Fruit fly (Drosophila melanogaster) whole organism, embryonic: ENCODE results near the gene CG31100.

Source experiments
- ATbp ChIP-seq: fragments of 200-800 bp; sonication (Bioruptor generic); optimal IDR thresholded peaks from 2 replicates; lab custom pipeline; 2017; ENCODE audit warnings: missing biosample characterization, mild to moderate bottlenecking, missing genetic modification characterization, missing genetic modification reagents
- Asciz ChIP-seq: fragments of 200-800 bp; sonication (Bioruptor generic); optimal IDR thresholded peaks from 2 replicates; lab custom pipeline; 2017; ENCODE audit warnings: missing biosample characterization, mild to moderate bottlenecking, missing genetic modification characterization, missing genetic modification reagents
- CG11456 ChIP-seq: fragments of 200-800 bp; sonication (Bioruptor generic); IDR thresholded peaks from 3 replicates; pipeline ENCODE4 v1.3.6; 2022; ENCODE audit warnings: missing biosample characterization, missing genetic modification characterization
- CG11723 ChIP-seq: fragments of 200-800 bp; sonication (Bioruptor generic); optimal IDR thresholded peaks from 2 replicates; lab custom pipeline; 2017; ENCODE audit warnings: missing biosample characterization, mild to moderate bottlenecking, missing genetic modification characterization
- CG12104 ChIP-seq: fragments of 200-800 bp; sonication (Bioruptor generic); optimal IDR thresholded peaks from 3 replicates; lab custom pipeline; 2016; ENCODE audit warnings: missing biosample characterization, missing genetic modification characterization
- CG12299 ChIP-seq: fragments of 200-800 bp; sonication (Bioruptor generic); optimal IDR thresholded peaks from 2 replicates; lab custom pipeline; 2018; ENCODE audit warnings: missing biosample characterization, mild to moderate bottlenecking, missing genetic modification characterization
- CG12744 ChIP-seq: fragments of 200-800 bp; sonication (Bioruptor generic); optimal IDR thresholded peaks from 2 replicates; lab custom pipeline; 2016; ENCODE audit warnings: missing biosample characterization, missing genetic modification characterization
- CG14965 ChIP-seq: fragments of 200-800 bp; sonication (Bioruptor generic); optimal IDR thresholded peaks from 2 replicates; lab custom pipeline; 2016; ENCODE audit warnings: missing biosample characterization, missing genetic modification characterization, borderline replicate concordance
- CG15601 ChIP-seq: fragments of 200-800 bp; sonication (Bioruptor generic); optimal IDR thresholded peaks from 3 replicates; lab custom pipeline; 2019; ENCODE audit warnings: missing biosample characterization, mild to moderate bottlenecking, missing genetic modification characterization, moderate library complexity
- CG16779 ChIP-seq: fragments of 200-800 bp; sonication (Bioruptor generic); IDR thresholded peaks from 2 replicates; pipeline ENCODE4 v1.3.6; 2022; ENCODE audit warnings: missing biosample characterization, missing genetic modification characterization
- CG17802 ChIP-seq: fragments of 200-800 bp; sonication (Bioruptor generic); optimal IDR thresholded peaks from 2 replicates; lab custom pipeline; 2018; ENCODE audit warnings: missing biosample characterization, mild to moderate bottlenecking, missing genetic modification characterization, moderate library complexity
- CG17912 ChIP-seq: fragments of 200-800 bp; sonication (Bioruptor generic); optimal IDR thresholded peaks from 2 replicates; lab custom pipeline; 2018; ENCODE audit warnings: missing biosample characterization, mild to moderate bottlenecking, missing genetic modification characterization
- CG2120 ChIP-seq: fragments of 200-800 bp; sonication (Bioruptor generic); optimal IDR thresholded peaks from 3 replicates; lab custom pipeline; 2016; ENCODE audit warnings: missing biosample characterization, missing genetic modification characterization
- CG31441 ChIP-seq: fragments of 200-800 bp; sonication (Bioruptor generic); IDR thresholded peaks from 2 replicates; pipeline ENCODE4 v1.3.6; 2022; ENCODE audit warnings: missing biosample characterization, missing genetic modification characterization
- CG32767 ChIP-seq: fragments of 200-800 bp; sonication (Bioruptor generic); IDR thresholded peaks from 2 replicates; pipeline ENCODE4 v1.3.6; 2022; ENCODE audit warnings: missing biosample characterization, missing genetic modification characterization
- CG3995 ChIP-seq: fragments of 200-800 bp; sonication (Bioruptor generic); optimal IDR thresholded peaks from 3 replicates; lab custom pipeline; 2016; ENCODE audit warnings: missing biosample characterization, missing genetic modification characterization
- CG4328 ChIP-seq: fragments of 200-800 bp; sonication (Bioruptor generic); optimal IDR thresholded peaks from 3 replicates; lab custom pipeline; 2017; ENCODE audit warnings: missing biosample characterization, missing genetic modification reagents, missing genetic modification characterization
- CG9876 ChIP-seq: fragments of 200-800 bp; sonication (Bioruptor generic); optimal IDR thresholded peaks from 2 replicates; lab custom pipeline; 2016; ENCODE audit warnings: missing biosample characterization, missing genetic modification characterization
- CHES-1-like ChIP-seq: fragments of 200-800 bp; sonication (Bioruptor generic); optimal IDR thresholded peaks from 2 replicates; lab custom pipeline; 2016; ENCODE audit warnings: missing biosample characterization, missing genetic modification characterization
- CTCF ChIP-seq: fragments of 200-800 bp; sonication (Bioruptor generic); optimal IDR thresholded peaks from 2 replicates; lab custom pipeline; 2017; ENCODE audit warnings: missing biosample characterization, mild to moderate bottlenecking, missing genetic modification characterization, moderate library complexity
- D19B ChIP-seq: fragments of 200-800 bp; sonication (Bioruptor generic); optimal IDR thresholded peaks from 2 replicates; lab custom pipeline; 2017; ENCODE audit warnings: missing biosample characterization, mild to moderate bottlenecking, missing genetic modification characterization
- Dad ChIP-seq: fragments of 200-800 bp; sonication (Bioruptor generic); optimal IDR thresholded peaks from 3 replicates; lab custom pipeline; 2016; ENCODE audit warnings: missing biosample characterization, missing genetic modification characterization
- Ets65A ChIP-seq: fragments of 200-800 bp; sonication (Bioruptor generic); peaks from one replicate; lab custom pipeline; 2016; ENCODE audit warnings: missing biosample characterization, missing genetic modification characterization
- Hr51 ChIP-seq, 2 experiments: fragments of 200-800 bp; sonication (Bioruptor generic); optimal IDR thresholded peaks; 2 replicates in 1 of 2; 3 replicates in 1 of 2; lab custom pipeline; 2016 to 2018; ENCODE audit warnings: missing biosample characterization in 2 of 2, missing genetic modification characterization in 2 of 2, mild to moderate bottlenecking in 1 of 2, moderate library complexity in 1 of 2
- Lhr ChIP-seq: fragments of 200-800 bp; sonication (Bioruptor generic); optimal IDR thresholded peaks from 3 replicates; lab custom pipeline; 2017; ENCODE audit warnings: mild to moderate bottlenecking, missing biosample characterization, missing genetic modification reagents, missing genetic modification characterization
- Meics ChIP-seq: fragments of 200-800 bp; sonication (Bioruptor generic); optimal IDR thresholded peaks from 2 replicates; lab custom pipeline; 2017; ENCODE audit warnings: missing biosample characterization, mild to moderate bottlenecking, missing genetic modification characterization
- Nf-YC ChIP-seq: fragments of 200-800 bp; optimal IDR thresholded peaks from 3 replicates; lab custom pipeline; 2019; ENCODE audit warnings: missing biosample characterization, mild to moderate bottlenecking, missing genetic modification characterization, moderate library complexity
- NfI ChIP-seq: fragments of 200-800 bp; sonication (Bioruptor generic); optimal IDR thresholded peaks from 3 replicates; lab custom pipeline; 2018; ENCODE audit warnings: missing biosample characterization, mild to moderate bottlenecking, missing genetic modification characterization, moderate library complexity
- Side ChIP-seq: fragments of 200-800 bp; sonication (Bioruptor generic); optimal IDR thresholded peaks from 2 replicates; lab custom pipeline; 2016; ENCODE audit warnings: missing biosample characterization, missing genetic modification characterization
- Xrp1 ChIP-seq: fragments of 200-800 bp; sonication (Bioruptor generic); IDR thresholded peaks from 2 replicates; pipeline ENCODE4 v1.3.6; 2022; ENCODE audit warnings: missing biosample characterization, missing genetic modification characterization
- al ChIP-seq: fragments of 200-800 bp; sonication (Bioruptor generic); IDR thresholded peaks from 2 replicates; pipeline ENCODE4 v1.3.6; 2022; ENCODE audit warnings: missing biosample characterization, missing genetic modification characterization
- bab2 ChIP-seq: fragments of 200-800 bp; sonication (Bioruptor generic); optimal IDR thresholded peaks from 2 replicates; lab custom pipeline; 2016; ENCODE audit warnings: missing biosample characterization, missing genetic modification characterization
- bowl ChIP-seq: fragments of 200-800 bp; sonication (Bioruptor generic); IDR thresholded peaks from 2 replicates; pipeline ENCODE4 v1.3.6; 2022; ENCODE audit warnings: missing biosample characterization, missing genetic modification characterization
- btn ChIP-seq: fragments of 200-800 bp; sonication (Bioruptor generic); optimal IDR thresholded peaks from 2 replicates; lab custom pipeline; 2016; ENCODE audit warnings: missing biosample characterization, missing genetic modification characterization
- cad ChIP-seq: fragments of >200 bp; optimal IDR thresholded peaks from 2 replicates; lab custom pipeline; 2017; ENCODE audit warnings: missing biosample characterization, missing genetic modification characterization
- cas ChIP-seq: fragments of 200-800 bp; sonication (Bioruptor generic); IDR thresholded peaks from 2 replicates; pipeline ENCODE4 v1.3.6; 2022; ENCODE audit warnings: missing biosample characterization, missing genetic modification characterization
- dan ChIP-seq: fragments of 200-800 bp; sonication (Bioruptor generic); IDR thresholded peaks from 2 replicates; pipeline ENCODE4 v1.3.6; 2022; ENCODE audit warnings: missing biosample characterization, missing genetic modification characterization
- dm ChIP-seq: fragments of 200-800 bp; sonication (Bioruptor generic); optimal IDR thresholded peaks from 3 replicates; lab custom pipeline; 2016; ENCODE audit warnings: missing biosample characterization, missing genetic modification characterization
- gem ChIP-seq: fragments of 200-800 bp; sonication (Bioruptor generic); optimal IDR thresholded peaks from 2 replicates; lab custom pipeline; 2019; ENCODE audit warnings: missing biosample characterization, mild to moderate bottlenecking, missing genetic modification characterization, moderate library complexity
- gsb-n ChIP-seq: fragments of 200-800 bp; sonication (Bioruptor generic); optimal IDR thresholded peaks from 3 replicates; lab custom pipeline; 2018; ENCODE audit warnings: missing biosample characterization, mild to moderate bottlenecking, missing genetic modification characterization
- hbn ChIP-seq: fragments of 200-800 bp; sonication (Bioruptor generic); IDR thresholded peaks from 2 replicates; pipeline ENCODE4 v1.3.6; 2022; ENCODE audit warnings: missing biosample characterization, missing genetic modification characterization; ENCODE audit not compliant: partially characterized antibody
- hth ChIP-seq: fragments of >200 bp; optimal IDR thresholded peaks from 2 replicates; lab custom pipeline; 2017; ENCODE audit warnings: inconsistent platforms
- ind ChIP-seq: fragments of 200-800 bp; sonication (Bioruptor generic); optimal IDR thresholded peaks from 3 replicates; lab custom pipeline; 2016; ENCODE audit warnings: missing biosample characterization, missing genetic modification characterization
- lilli ChIP-seq: fragments of 200-800 bp; sonication (Bioruptor generic); optimal IDR thresholded peaks from 3 replicates; lab custom pipeline; 2016; ENCODE audit warnings: missing biosample characterization, missing genetic modification characterization
- ranshi ChIP-seq: fragments of 200-800 bp; sonication (Bioruptor generic); IDR thresholded peaks from 2 replicates; pipeline ENCODE4 v1.3.6; 2022; ENCODE audit warnings: missing biosample characterization, missing genetic modification characterization
- repo ChIP-seq: fragments of 200-800 bp; sonication (Bioruptor generic); optimal IDR thresholded peaks from 2 replicates; lab custom pipeline; 2016; ENCODE audit warnings: missing biosample characterization, missing genetic modification characterization
- ro ChIP-seq: fragments of 200-800 bp; sonication (Bioruptor generic); IDR thresholded peaks from 2 replicates; pipeline ENCODE4 v1.3.6; 2022; ENCODE audit warnings: missing biosample characterization, missing genetic modification characterization
- sc ChIP-seq, 3 experiments: fragments of >200 bp in 2 of 3; fragments of 200-800 bp in 1 of 3; sonication (Bioruptor generic) in 1 of 3; optimal IDR thresholded peaks; 2 replicates in 2 of 3; 3 replicates in 1 of 3; lab custom pipeline; 2017; ENCODE audit warnings: mild to moderate bottlenecking in 1 of 3, missing biosample characterization in 1 of 3, missing genetic modification characterization in 1 of 3, missing genetic modification reagents in 1 of 3
- tna ChIP-seq: fragments of 200-800 bp; sonication (Bioruptor generic); IDR thresholded peaks from 2 replicates; pipeline ENCODE4 v1.3.6; 2022; ENCODE audit warnings: missing biosample characterization, missing genetic modification characterization; ENCODE audit not compliant: partially characterized antibody
- unc-4 ChIP-seq: fragments of 200-800 bp; sonication (Bioruptor generic); IDR thresholded peaks from 2 replicates; pipeline ENCODE4 v1.3.6; 2022; ENCODE audit warnings: missing biosample characterization, missing genetic modification characterization; ENCODE audit not compliant: partially characterized antibody
- vvl ChIP-seq: fragments of 200-800 bp; sonication (Bioruptor generic); IDR thresholded peaks from 2 replicates; pipeline ENCODE4 v1.3.6; 2022; ENCODE audit warnings: missing biosample characterization, missing genetic modification characterization

Gene CG31100

DNA sequence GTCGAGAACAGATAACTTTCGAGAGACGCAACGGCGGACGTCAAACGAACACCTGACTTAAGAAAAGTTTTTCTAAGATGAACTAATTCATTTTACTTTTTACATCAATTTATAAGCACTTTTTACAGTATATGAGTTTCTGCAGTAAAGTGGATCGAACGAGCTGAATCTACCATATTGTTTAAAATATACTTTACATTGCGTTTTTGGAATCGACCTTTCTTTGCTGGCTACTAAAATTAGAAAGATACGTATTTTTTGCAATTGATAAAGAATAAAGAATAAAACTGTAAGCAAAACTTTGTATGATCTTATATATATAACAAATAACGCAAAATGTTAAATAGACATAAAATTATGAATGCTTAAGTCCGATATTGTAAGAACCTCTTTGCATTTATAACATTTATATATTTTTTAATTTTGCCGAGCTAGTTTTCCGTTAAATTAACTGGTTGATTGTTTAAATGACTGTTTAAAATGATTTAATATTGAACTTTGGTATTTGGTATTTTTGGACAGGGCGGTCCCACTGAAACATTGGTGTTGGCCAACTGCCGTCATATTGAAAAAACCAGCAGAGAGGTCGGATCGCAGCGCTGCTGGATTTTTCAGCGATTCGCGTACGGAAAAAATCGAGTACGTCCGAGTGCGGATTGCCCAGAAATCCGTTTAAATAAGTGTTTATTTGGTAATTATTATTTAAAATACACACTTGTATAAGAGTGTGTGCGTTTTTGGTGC, 48.7 kb upstream of the CG31100 start, which contains the start of gene Kdm2 (continued):
- TF ChIP-seq gsb-n (tag; lab: Kevin White, UChicago) (peak; percentile 30), CG15601 (tag; lab: Kevin White, UChicago) (peak; percentile 30), Dad (no peak), sc (optimal IDR thresholded peaks at IDR 0.05; lab: Kevin White, UChicago) (no peak), sc (GFP tag; optimal IDR thresholded peaks at IDR 0.05; lab: Kevin White, UChicago) (no peak), ind (GFP tag; lab: Kevin White, UChicago) (no peak), CG14965 (GFP tag; lab: Kevin White, UChicago) (no peak), CG12744 (GFP tag; lab: Kevin White, UChicago) (no peak), CG11456 (GFP tag; lab: Robert Waterston, UW) (no peak), CG17802 (tag; lab: Kevin White, UChicago) (no peak), CTCF (GFP tag; lab: Kevin White, UChicago) (peak; percentile 56), dm (GFP tag; lab: Kevin White, UChicago) (no peak), btn (GFP tag; lab: Kevin White, UChicago) (no peak), CG9876 (no peak), Ets65A (peak; percentile 59), cas (GFP tag; lab: Robert Waterston, UW) (no peak), al (GFP tag; lab: Robert Waterston, UW) (no peak), NfI (GFP tag; lab: Kevin White, UChicago) (peak; percentile 31), CG17912 (GFP tag; lab: Kevin White, UChicago) (no peak), D19B (GFP tag; lab: Kevin White, UChicago) (no peak), CG32767 (no peak), ro (GFP tag; lab: Robert Waterston, UW) (no peak), ATbp (GFP tag; lab: Kevin White, UChicago) (no peak), CG12299 (tag; lab: Kevin White, UChicago) (peak; percentile 0), CHES-1-like (no peak), tna (no peak), CG3995 (GFP tag; lab: Kevin White, UChicago) (no peak), dan (no peak), Xrp1 (GFP tag; lab: Robert Waterston, UW) (no peak), Side (GFP tag; lab: Kevin White, UChicago) (no peak), cad (no peak), Nf-YC (tag; lab: Kevin White, UChicago) (no peak), lilli (peak; percentile 7), bab2 (GFP tag; lab: Kevin White, UChicago) (no peak), unc-4 (GFP tag; lab: Robert Waterston, UW) (no peak), CG31441 (GFP tag; lab: Robert Waterston, UW) (no peak), repo (GFP tag; lab: Kevin White, UChicago) (no peak), gem (tag; lab: Kevin White, UChicago) (peak; percentile 12), Hr51 (GFP tag; optimal IDR thresholded peaks at IDR 0.05; lab: Kevin White, UChicago) (no peak), Asciz (GFP tag; lab: Kevin White, UChicago) (no peak), bowl (GFP tag; lab: Robert Waterston, UW) (no peak), CG2120 (GFP tag; lab: Kevin White, UChicago) (no peak), Meics (GFP tag; lab: Kevin White, UChicago) (no peak), Lhr (peak; percentile 29), CG4328 (GFP tag; lab: Kevin White, UChicago) (no peak), CG12104 (GFP tag; lab: Kevin White, UChicago) (no peak), CG16779 (no peak), CG11723 (GFP tag; lab: Kevin White, UChicago) (no peak), vvl (no peak), hth (lab: Kevin White, UChicago) (no peak), hbn (GFP tag; lab: Robert Waterston, UW) (no peak), ranshi (GFP tag; lab: Robert Waterston, UW) (no peak)
